Worm (Caenorhabditis elegans): Measurements from ENCODE around the gene Y56A3A.6.
A peak's percentile ranks its signal among the peaks of the same experiment; 100 is the strongest.

Y56A3A.6 gene

DNA sequence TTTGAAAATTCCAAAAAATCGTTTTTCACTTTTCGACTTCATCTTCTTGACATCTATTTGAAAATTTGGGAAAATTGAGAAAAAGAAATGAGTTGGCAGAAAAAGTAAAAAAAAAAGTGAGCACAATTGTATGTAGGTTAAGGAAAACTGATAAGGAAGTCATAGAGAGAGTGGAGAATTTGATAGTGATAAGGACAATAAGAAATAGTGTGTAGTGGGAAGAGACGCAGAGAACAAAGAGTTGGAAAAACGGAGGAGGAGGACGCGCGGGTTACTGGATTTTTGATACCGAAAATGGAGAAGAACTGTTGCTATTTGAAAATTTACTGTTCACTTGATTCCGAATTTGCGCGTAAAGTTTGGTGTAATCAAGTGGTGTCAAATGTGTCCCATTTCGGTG, at the start of gene Y56A3A.6:
TSS of gene Y56A3A.6 (minus strand) at position 53 of the 400 bp plus-strand sequence.
- no peak for TF ChIP-seq vab-7 (GFP tag; IDR thresholded peaks at IDR 0.05)
- peak; percentile 87 for TF ChIP-seq pqm-1 (tag; optimal IDR thresholded peaks at IDR 0.05)
- TF ChIP-seq hif-1 (tag; optimal IDR thresholded peaks at IDR 0.05) = no peak
- no peak for TF ChIP-seq ceh-82 (tag; optimal IDR thresholded peaks at IDR 0.05)
- TF ChIP-seq zip-11 (GFP tag; IDR thresholded peaks at IDR 0.05) = no peak
- TF ChIP-seq ceh-20 (GFP tag; IDR thresholded peaks at IDR 0.05) = no peak
- TF ChIP-seq fos-1 (tag; optimal IDR thresholded peaks at IDR 0.05) = no peak
- TF ChIP-seq snpc-1.2 (GFP tag; IDR thresholded peaks at IDR 0.05) = no peak
- no peak for TF ChIP-seq lin-38 (GFP tag; IDR thresholded peaks at IDR 0.05)
- TF ChIP-seq dmd-9 (GFP tag; IDR thresholded peaks at IDR 0.05) = no peak
- TF ChIP-seq jun-1 (tag; optimal IDR thresholded peaks at IDR 0.05) = no peak
- TF ChIP-seq mxl-2 (GFP tag; conservative IDR thresholded peaks at IDR 0.05) = no peak
- TF ChIP-seq hlh-11 (tag; optimal IDR thresholded peaks at IDR 0.05) = peak; percentile 8
- no peak for TF ChIP-seq nhr-25 (tag; optimal IDR thresholded peaks at IDR 0.05; ENCODE audit: borderline replicate concordance, insufficient read depth)
- TF ChIP-seq rbr-2 (tag; optimal IDR thresholded peaks at IDR 0.05) = no peak
- TF ChIP-seq R02D3.7 (tag; optimal IDR thresholded peaks at IDR 0.05) = no peak
- TF ChIP-seq T26A8.4 (GFP tag; IDR thresholded peaks at IDR 0.05) = no peak
- no peak for TF ChIP-seq hmg-1.1 (GFP tag; IDR thresholded peaks at IDR 0.05)
- no peak for TF ChIP-seq F49E8.2 (tag; optimal IDR thresholded peaks at IDR 0.05; ENCODE audit: borderline replicate concordance)
- no peak for TF ChIP-seq daf-8 (GFP tag; IDR thresholded peaks at IDR 0.05)
- TF ChIP-seq mes-2 (tag; optimal IDR thresholded peaks at IDR 0.05; ENCODE audit: poor library complexity, severe bottlenecking) = no peak
- no peak for TF ChIP-seq lir-3 (tag; optimal IDR thresholded peaks at IDR 0.05)
- no peak for TF ChIP-seq mdt-29 (GFP tag; IDR thresholded peaks at IDR 0.05)
- no peak for TF ChIP-seq cey-2 (tag; optimal IDR thresholded peaks at IDR 0.05; ENCODE audit: borderline replicate concordance, insufficient read depth)
- no peak for TF ChIP-seq arid-1 (GFP tag; conservative IDR thresholded peaks at IDR 0.05)
- TF ChIP-seq lim-7 (GFP tag; IDR thresholded peaks at IDR 0.05) = no peak
- no peak for TF ChIP-seq T20F7.1 (GFP tag; optimal IDR thresholded peaks at IDR 0.05)
- no peak for TF ChIP-seq daf-12 (tag; optimal IDR thresholded peaks at IDR 0.05)
- TF ChIP-seq madf-5 (GFP tag; IDR thresholded peaks at IDR 0.05) = no peak
- no peak for TF ChIP-seq nhr-237 (tag; optimal IDR thresholded peaks at IDR 0.05)
- TF ChIP-seq unc-39 (tag; optimal IDR thresholded peaks at IDR 0.05) = no peak
- TF ChIP-seq mdl-1 (tag; optimal IDR thresholded peaks at IDR 0.05) = no peak
- no peak for TF ChIP-seq lin-29 (GFP tag; IDR thresholded peaks at IDR 0.05)
- no peak for TF ChIP-seq ZK546.5 (tag; optimal IDR thresholded peaks at IDR 0.05)
- peak; percentile 62 for TF ChIP-seq nhr-28 (tag; optimal IDR thresholded peaks at IDR 0.05)
- TF ChIP-seq nhr-102 (tag; optimal IDR thresholded peaks at IDR 0.05) = no peak
- no peak for TF ChIP-seq ceh-44 (GFP tag; IDR thresholded peaks at IDR 0.05)
- TF ChIP-seq ZK337.2 (GFP tag; IDR thresholded peaks at IDR 0.05) = no peak
- TF ChIP-seq attf-4 (tag; optimal IDR thresholded peaks at IDR 0.05) = no peak
- TF ChIP-seq lin-15B (tag; optimal IDR thresholded peaks at IDR 0.05) = no peak
- TF ChIP-seq unc-130 (GFP tag; optimal IDR thresholded peaks at IDR 0.05) = no peak
- TF ChIP-seq duxl-1 (tag; optimal IDR thresholded peaks at IDR 0.05; ENCODE audit: poor library complexity) = no peak
- no peak for TF ChIP-seq fkh-10 (GFP tag; optimal IDR thresholded peaks at IDR 0.05)
- TF ChIP-seq daf-16 (GFP tag; optimal IDR thresholded peaks at IDR 0.05) = no peak
- peak; percentile 39 for TF ChIP-seq daf-16 (tag; optimal IDR thresholded peaks at IDR 0.05)
- TF ChIP-seq Y105C5A.15 (GFP tag; IDR thresholded peaks at IDR 0.05) = no peak
- TF ChIP-seq dve-1 (tag; optimal IDR thresholded peaks at IDR 0.05; ENCODE audit: insufficient read depth) = peak; percentile 48
- 0 out of 2 replicates have a peak, but pooled peaks have one; percentile 9 for TF ChIP-seq dmd-6 (GFP tag; IDR thresholded peaks at IDR 0.05)
- TF ChIP-seq nhr-10 (tag; optimal IDR thresholded peaks at IDR 0.05) = no peak
- no peak for TF ChIP-seq set-16 (GFP tag; IDR thresholded peaks at IDR 0.05)
- TF ChIP-seq aha-1 (tag) = no peak
- no peak for TF ChIP-seq F10B5.3 (tag; optimal IDR thresholded peaks at IDR 0.05)

All from whole organism, L4 larva.